Worm (Caenorhabditis elegans) whole organism, late embryonic: ENCODE data around the gene mltn-9.

Experiments used
- Y22D7AL.16 ChIP-seq: sonication (generic microtip); optimal IDR thresholded peaks from 2 replicates; lab custom pipeline; 2016; ENCODE audit warnings: missing genetic modification characterization, missing compliant biosample characterization
- ama-1 ChIP-seq: fragments of 150-350 bp; optimal IDR thresholded peaks from 2 replicates; lab custom pipeline; 2014
- ceh-31 ChIP-seq: sonication (generic microtip); optimal IDR thresholded peaks from 2 replicates; lab custom pipeline; 2016; ENCODE audit warnings: missing genetic modification characterization, missing compliant biosample characterization
- ceh-34 ChIP-seq: sonication (generic microtip); optimal IDR thresholded peaks from 2 replicates; lab custom pipeline; 2016; ENCODE audit warnings: mild to moderate bottlenecking, missing genetic modification characterization, missing compliant biosample characterization
- ceh-48 ChIP-seq: sonication (generic microtip); optimal IDR thresholded peaks from 2 replicates; lab custom pipeline; 2016; ENCODE audit warnings: missing genetic modification characterization, inconsistent platforms, missing compliant biosample characterization
- dmd-4 ChIP-seq: sonication (generic microtip); optimal IDR thresholded peaks from 2 replicates; lab custom pipeline; 2016; ENCODE audit warnings: borderline replicate concordance, missing genetic modification characterization, missing compliant biosample characterization
- dve-1 ChIP-seq: sonication (generic microtip); optimal IDR thresholded peaks from 2 replicates; lab custom pipeline; 2017; ENCODE audit warnings: antibody characterized with exemption, mild to moderate bottlenecking, missing genetic modification characterization, missing compliant biosample characterization
- fkh-10 ChIP-seq: fragments of 150-350 bp; optimal IDR thresholded peaks from 2 replicates; lab custom pipeline; 2014; ENCODE audit warnings: missing biosample characterization, missing genetic modification reagents, missing genetic modification characterization
- hlh-30 ChIP-seq: sonication (generic microtip); optimal IDR thresholded peaks from 2 replicates; lab custom pipeline; 2017; ENCODE audit warnings: antibody characterized with exemption, missing genetic modification characterization, missing compliant biosample characterization; ENCODE audit not compliant: insufficient read depth
- nhr-11 ChIP-seq: fragments of 150-350 bp; optimal IDR thresholded peaks from 2 replicates; lab custom pipeline; 2014; ENCODE audit warnings: missing biosample characterization, missing genetic modification characterization
- pag-3 ChIP-seq: sonication (generic microtip); optimal IDR thresholded peaks from 2 replicates; lab custom pipeline; 2016; ENCODE audit warnings: missing compliant biosample characterization, missing genetic modification characterization, borderline replicate concordance
- pqm-1 ChIP-seq: sonication (generic microtip); optimal IDR thresholded peaks from 2 replicates; lab custom pipeline; 2016; ENCODE audit warnings: missing genetic modification characterization, missing compliant biosample characterization
- sox-4 ChIP-seq: sonication (generic microtip); optimal IDR thresholded peaks from 2 replicates; lab custom pipeline; 2017; ENCODE audit warnings: mild to moderate bottlenecking, missing genetic modification characterization, inconsistent platforms, missing compliant biosample characterization
- tbx-2 ChIP-seq: sonication (generic microtip); optimal IDR thresholded peaks from 2 replicates; lab custom pipeline; 2016; ENCODE audit warnings: missing genetic modification characterization, missing compliant biosample characterization

- TF ChIP-seq pqm-1 (tag; lab: Kevin White, UChicago) (no peak), fkh-10 (GFP tag; lab: Kevin White, UChicago) (no peak), ceh-31 (tag; lab: Kevin White, UChicago) (no peak), ceh-34 (no peak), dmd-4 (no peak), Y22D7AL.16 (tag; lab: Kevin White, UChicago) (no peak), ceh-48 (tag; lab: Kevin White, UChicago) (no peak), tbx-2 (no peak), hlh-30 (tag; lab: Kevin White, UChicago) (no peak), nhr-11 (tag; lab: Kevin White, UChicago) (no peak), pag-3 (tag; lab: Kevin White, UChicago) (no peak), ama-1 (lab: Kevin White, UChicago) (no peak), sox-4 (tag; lab: Kevin White, UChicago) (no peak), dve-1 (no peak)
These were observed 11.0 kb downstream of the mltn-9 start for ce11 chrII:14626883-14627282.
